Fruit fly (Drosophila melanogaster) whole organism, embryonic: ENCODE results near the gene Ir93a.

ENCODE experiments used
- Bdp1 ChIP-seq: fragments of 200-800 bp; sonication (Bioruptor generic); optimal IDR thresholded peaks from 3 replicates; lab custom pipeline; 2016; ENCODE audit warnings: missing biosample characterization, missing genetic modification characterization
- CG10565 ChIP-seq: fragments of 200-800 bp; sonication (Bioruptor generic); optimal IDR thresholded peaks from 3 replicates; lab custom pipeline; 2016; ENCODE audit warnings: missing biosample characterization, mild to moderate bottlenecking, missing genetic modification characterization
- CG11085 ChIP-seq: fragments of 200-800 bp; sonication (Bioruptor generic); IDR thresholded peaks from 2 replicates; pipeline ENCODE4 v1.3.6; 2022; ENCODE audit warnings: missing biosample characterization, missing genetic modification characterization
- CG1233 ChIP-seq: fragments of 200-800 bp; sonication (Bioruptor generic); optimal IDR thresholded peaks from 4 replicates; lab custom pipeline; 2018; ENCODE audit warnings: missing biosample characterization, mild to moderate bottlenecking, missing genetic modification characterization
- CG12659 ChIP-seq: fragments of 200-800 bp; sonication (Bioruptor generic); optimal IDR thresholded peaks from 3 replicates; lab custom pipeline; 2017; ENCODE audit warnings: mild to moderate bottlenecking, missing biosample characterization, missing genetic modification reagents, missing genetic modification characterization
- CG14860 ChIP-seq: fragments of 200-800 bp; sonication (Bioruptor generic); IDR thresholded peaks from 3 replicates; pipeline ENCODE4 v1.3.6; 2022; ENCODE audit warnings: missing biosample characterization, missing genetic modification characterization; ENCODE audit not compliant: partially characterized antibody
- CG15601 ChIP-seq: fragments of 200-800 bp; sonication (Bioruptor generic); optimal IDR thresholded peaks from 3 replicates; lab custom pipeline; 2019; ENCODE audit warnings: missing biosample characterization, mild to moderate bottlenecking, missing genetic modification characterization, moderate library complexity
- CG1603 ChIP-seq: fragments of 200-800 bp; sonication (Bioruptor generic); optimal IDR thresholded peaks from 2 replicates; lab custom pipeline; 2019; ENCODE audit warnings: missing biosample characterization, mild to moderate bottlenecking, missing genetic modification characterization, moderate library complexity
- CG17912 ChIP-seq: fragments of 200-800 bp; sonication (Bioruptor generic); optimal IDR thresholded peaks from 2 replicates; lab custom pipeline; 2018; ENCODE audit warnings: missing biosample characterization, mild to moderate bottlenecking, missing genetic modification characterization
- CG18599 ChIP-seq: fragments of 200-800 bp; sonication (Bioruptor generic); optimal IDR thresholded peaks from 3 replicates; lab custom pipeline; 2017; ENCODE audit warnings: missing biosample characterization, missing genetic modification characterization, mild to moderate bottlenecking, moderate library complexity, missing genetic modification reagents
- CG2116 ChIP-seq: fragments of 200-800 bp; sonication (Bioruptor generic); optimal IDR thresholded peaks from 3 replicates; lab custom pipeline; 2018; ENCODE audit warnings: missing biosample characterization, mild to moderate bottlenecking, missing genetic modification characterization
- CG2202 ChIP-seq: fragments of 200-800 bp; sonication (Bioruptor generic); optimal IDR thresholded peaks from 2 replicates; lab custom pipeline; 2018; ENCODE audit warnings: missing biosample characterization, mild to moderate bottlenecking, missing genetic modification characterization
- CG43689 ChIP-seq: fragments of 200-800 bp; sonication (Bioruptor generic); IDR thresholded peaks from 2 replicates; pipeline ENCODE4 v1.3.6; 2022; ENCODE audit warnings: missing biosample characterization, missing genetic modification characterization
- CG4707 ChIP-seq: fragments of 200-800 bp; sonication (Bioruptor generic); optimal IDR thresholded peaks from 2 replicates; lab custom pipeline; 2018; ENCODE audit warnings: missing biosample characterization, mild to moderate bottlenecking, missing genetic modification characterization, moderate library complexity
- CG4854 ChIP-seq: fragments of 200-800 bp; sonication (Bioruptor generic); optimal IDR thresholded peaks from 2 replicates; lab custom pipeline; 2016; ENCODE audit warnings: missing biosample characterization, missing genetic modification characterization, inconsistent platforms
- CG5953 ChIP-seq: fragments of 200-800 bp; sonication (Bioruptor generic); IDR thresholded peaks from 2 replicates; pipeline ENCODE4 v1.3.6; 2022; ENCODE audit warnings: missing biosample characterization, missing genetic modification characterization
- CG6254 ChIP-seq: fragments of 200-800 bp; sonication (Bioruptor generic); optimal IDR thresholded peaks from 3 replicates; lab custom pipeline; 2017; ENCODE audit warnings: mild to moderate bottlenecking, missing biosample characterization, missing genetic modification reagents, missing genetic modification characterization
- CG6689 ChIP-seq: fragments of 200-800 bp; sonication (Bioruptor generic); IDR thresholded peaks from 2 replicates; pipeline ENCODE4 v1.3.6; 2022; ENCODE audit warnings: missing biosample characterization, missing genetic modification characterization
- D19B ChIP-seq: fragments of 200-800 bp; sonication (Bioruptor generic); optimal IDR thresholded peaks from 2 replicates; lab custom pipeline; 2017; ENCODE audit warnings: missing biosample characterization, mild to moderate bottlenecking, missing genetic modification characterization
- Dip2 ChIP-seq: fragments of 200-800 bp; sonication (Bioruptor generic); IDR thresholded peaks from 2 replicates; pipeline ENCODE4 v1.3.6; 2022; ENCODE audit warnings: missing biosample characterization, missing genetic modification characterization
- Fer1 ChIP-seq: fragments of 200-800 bp; sonication (Bioruptor generic); optimal IDR thresholded peaks from 2 replicates; lab custom pipeline; 2017; ENCODE audit warnings: missing biosample characterization, mild to moderate bottlenecking, missing genetic modification characterization
- HLH4C ChIP-seq: fragments of 200-800 bp; sonication (Bioruptor generic); IDR thresholded peaks from 3 replicates; pipeline ENCODE4 v1.3.6; 2022; ENCODE audit warnings: missing biosample characterization, missing genetic modification characterization; ENCODE audit not compliant: partially characterized antibody
- HLHmδ ChIP-seq: fragments of 200-800 bp; sonication (Bioruptor generic); optimal IDR thresholded peaks from 2 replicates; lab custom pipeline; 2018; ENCODE audit warnings: missing biosample characterization, mild to moderate bottlenecking, missing genetic modification characterization, moderate library complexity
- Hsf ChIP-seq: fragments of 200-800 bp; sonication (Bioruptor generic); optimal IDR thresholded peaks from 3 replicates; lab custom pipeline; 2016; ENCODE audit warnings: missing biosample characterization, missing genetic modification characterization
- Med ChIP-seq: fragments of 200-800 bp; sonication (Bioruptor generic); peaks from one replicate; lab custom pipeline; 2016; ENCODE audit warnings: missing biosample characterization, missing genetic modification characterization, mild to moderate bottlenecking, inconsistent platforms, moderate library complexity
- Sox102F ChIP-seq: fragments of 200-800 bp; sonication (Bioruptor generic); optimal IDR thresholded peaks from 2 replicates; lab custom pipeline; 2018; ENCODE audit warnings: missing biosample characterization, mild to moderate bottlenecking, missing genetic modification characterization, moderate library complexity
- YL-1 ChIP-seq: fragments of 200-800 bp; sonication (Bioruptor generic); optimal IDR thresholded peaks from 3 replicates; lab custom pipeline; 2017; ENCODE audit warnings: missing biosample characterization, mild to moderate bottlenecking, missing genetic modification characterization
- abd-A ChIP-seq: fragments of 200-800 bp; sonication (Bioruptor generic); optimal IDR thresholded peaks from 3 replicates; lab custom pipeline; 2019; ENCODE audit warnings: missing biosample characterization, mild to moderate bottlenecking, missing genetic modification characterization, moderate library complexity
- cato ChIP-seq: fragments of 200-800 bp; sonication (Bioruptor generic); optimal IDR thresholded peaks from 2 replicates; lab custom pipeline; 2016; ENCODE audit warnings: missing biosample characterization, missing genetic modification characterization, borderline replicate concordance
- croc ChIP-seq: fragments of 200-800 bp; sonication (Bioruptor generic); conservative IDR thresholded peaks from 3 replicates; pipeline ENCODE4 v1.3.6; 2022; ENCODE audit warnings: missing biosample characterization, missing genetic modification characterization
- dpn ChIP-seq, 2 experiments: fragments of 200-800 bp; sonication (Bioruptor generic); optimal IDR thresholded peaks; 3 replicates each; lab custom pipeline; 2016; ENCODE audit warnings: missing biosample characterization in 2 of 2, missing genetic modification characterization in 2 of 2
- fd3F ChIP-seq: fragments of 200-800 bp; sonication (Bioruptor generic); optimal IDR thresholded peaks from 2 replicates; lab custom pipeline; 2018; ENCODE audit warnings: missing biosample characterization, mild to moderate bottlenecking, missing genetic modification characterization, moderate library complexity
- fd64A ChIP-seq: fragments of 200-800 bp; sonication (Bioruptor generic); optimal IDR thresholded peaks from 3 replicates; lab custom pipeline; 2018; ENCODE audit warnings: missing biosample characterization, mild to moderate bottlenecking, missing genetic modification characterization
- gce ChIP-seq: fragments of 200-800 bp; sonication (Bioruptor generic); IDR thresholded peaks from 3 replicates; pipeline ENCODE4 v1.3.6; 2022; ENCODE audit warnings: missing biosample characterization, missing genetic modification characterization
- gem ChIP-seq: fragments of 200-800 bp; sonication (Bioruptor generic); optimal IDR thresholded peaks from 2 replicates; lab custom pipeline; 2019; ENCODE audit warnings: missing biosample characterization, mild to moderate bottlenecking, missing genetic modification characterization, moderate library complexity
- gsb-n ChIP-seq: fragments of 200-800 bp; sonication (Bioruptor generic); optimal IDR thresholded peaks from 3 replicates; lab custom pipeline; 2018; ENCODE audit warnings: missing biosample characterization, mild to moderate bottlenecking, missing genetic modification characterization
- kah ChIP-seq: fragments of 200-800 bp; sonication (Bioruptor generic); optimal IDR thresholded peaks from 2 replicates; lab custom pipeline; 2018; ENCODE audit warnings: missing biosample characterization, mild to moderate bottlenecking, missing genetic modification characterization
- kni ChIP-seq: fragments of 200-800 bp; sonication (Bioruptor generic); optimal IDR thresholded peaks from 3 replicates; lab custom pipeline; 2017; ENCODE audit warnings: mild to moderate bottlenecking, missing biosample characterization, missing genetic modification reagents, missing genetic modification characterization
- mld ChIP-seq: fragments of 200-800 bp; sonication (Bioruptor generic); IDR thresholded peaks from 3 replicates; pipeline ENCODE4 v1.3.6; 2022; ENCODE audit warnings: missing biosample characterization, missing genetic modification characterization; ENCODE audit not compliant: partially characterized antibody
- onecut ChIP-seq: fragments of 200-800 bp; sonication (Bioruptor generic); IDR thresholded peaks from 2 replicates; pipeline ENCODE4 v1.3.6; 2022; ENCODE audit warnings: missing biosample characterization, missing genetic modification characterization
- p53 ChIP-seq: fragments of 200-800 bp; sonication (Bioruptor generic); optimal IDR thresholded peaks from 2 replicates; lab custom pipeline; 2016; ENCODE audit warnings: missing biosample characterization, missing genetic modification characterization
- pum ChIP-seq: fragments of 200-800 bp; sonication (Bioruptor generic); optimal IDR thresholded peaks from 2 replicates; lab custom pipeline; 2016; ENCODE audit warnings: missing biosample characterization, missing genetic modification characterization
- ranshi ChIP-seq: fragments of 200-800 bp; sonication (Bioruptor generic); IDR thresholded peaks from 2 replicates; pipeline ENCODE4 v1.3.6; 2022; ENCODE audit warnings: missing biosample characterization, missing genetic modification characterization
- rib ChIP-seq: fragments of 200-800 bp; sonication (Bioruptor generic); IDR thresholded peaks from 2 replicates; pipeline ENCODE4 v1.3.6; 2022; ENCODE audit warnings: missing biosample characterization, missing genetic modification characterization
- slbo ChIP-seq: fragments of 200-800 bp; sonication (Bioruptor generic); IDR thresholded peaks from 2 replicates; pipeline ENCODE4 v1.3.6; 2022; ENCODE audit warnings: missing biosample characterization, missing genetic modification characterization
- trh ChIP-seq: fragments of 200-800 bp; sonication (Bioruptor generic); optimal IDR thresholded peaks from 2 replicates; lab custom pipeline; 2016; ENCODE audit warnings: missing biosample characterization, missing genetic modification characterization
- usp ChIP-seq: fragments of >200 bp; optimal IDR thresholded peaks from 2 replicates; lab custom pipeline; 2017; ENCODE audit warnings: missing biosample characterization, missing genetic modification characterization

The Ir93a gene

dm6 chr3R:20823704-20824454 lies 35.9 kb downstream of the Ir93a start, which contains the start of gene CG17272 (continued):
- peak; percentile 63 for TF ChIP-seq CG6254 (GFP tag; lab: Kevin White, UChicago)
- TF ChIP-seq pum (GFP tag; lab: Kevin White, UChicago), result no peak
- TF ChIP-seq mld (GFP tag; lab: Robert Waterston, UW), result no peak
- peak; percentile 37 for TF ChIP-seq CG1603
- no peak for TF ChIP-seq gsb-n (tag; lab: Kevin White, UChicago)
- TF ChIP-seq YL-1 (GFP tag; lab: Kevin White, UChicago), result peak; percentile 39
- no peak for TF ChIP-seq CG1233 (GFP tag; lab: Kevin White, UChicago)
- peak; percentile 97 for TF ChIP-seq kah (GFP tag; lab: Kevin White, UChicago)
- TF ChIP-seq CG12659 (GFP tag; lab: Kevin White, UChicago), result peak; percentile 14
- TF ChIP-seq CG2202 (tag; lab: Kevin White, UChicago), result no peak
- no peak for TF ChIP-seq croc
- no peak for TF ChIP-seq p53 (GFP tag; lab: Kevin White, UChicago)
- TF ChIP-seq CG2116, result peak; percentile 32
- TF ChIP-seq Med, result peak; percentile 74
- peak; percentile 39 for TF ChIP-seq CG15601 (tag; lab: Kevin White, UChicago)

- TF ChIP-seq onecut (peak; percentile 65), ranshi (peak; percentile 86), trh (GFP tag; lab: Kevin White, UChicago) (peak; percentile 85), CG11085 (GFP tag; lab: Robert Waterston, UW) (peak; percentile 88), slbo (GFP tag; lab: Robert Waterston, UW) (peak; percentile 95), CG5953 (GFP tag; lab: Robert Waterston, UW) (peak; percentile 13; the same call in 1 of the 2 replicates), Dip2 (GFP tag; lab: Robert Waterston, UW) (0 out of 2 replicates have a peak, but pooled peaks have one; percentile 54), CG17912 (GFP tag; lab: Kevin White, UChicago) (peak; percentile 55), Hsf (GFP tag; lab: Kevin White, UChicago) (peak; percentile 95), kni (GFP tag; lab: Kevin White, UChicago) (peak; percentile 63), abd-A (peak; percentile 65), CG4854 (GFP tag; lab: Kevin White, UChicago) (peak; percentile 89), Bdp1 (GFP tag; lab: Kevin White, UChicago) (peak; percentile 91), fd3F (GFP tag; lab: Kevin White, UChicago) (peak; percentile 72), gce (peak; percentile 82; the same call in 2 of the 3 replicates), fd64A (GFP tag; lab: Kevin White, UChicago) (peak; percentile 27), HLHmδ (peak; percentile 7), dpn (GFP tag; optimal IDR thresholded peaks at IDR 0.05; lab: Kevin White, UChicago) (peak; percentile 95 to 97), CG4707 (GFP tag; lab: Kevin White, UChicago) (peak; percentile 62), HLH4C (GFP tag; lab: Robert Waterston, UW) (no peak), Sox102F (peak; percentile 89), D19B (GFP tag; lab: Kevin White, UChicago) (peak; percentile 75), CG18599 (GFP tag; lab: Kevin White, UChicago) (peak; percentile 92), CG10565 (GFP tag; lab: Kevin White, UChicago) (peak; percentile 57), rib (GFP tag; lab: Robert Waterston, UW) (peak; percentile 71; the same call in 1 of the 2 replicates), cato (GFP tag; lab: Kevin White, UChicago) (peak; percentile 86), CG6689 (GFP tag; lab: Robert Waterston, UW) (peak; percentile 93), CG14860 (no peak), Fer1 (GFP tag; lab: Kevin White, UChicago) (peak; percentile 90), CG43689 (GFP tag; lab: Robert Waterston, UW) (peak; percentile 75), usp (GFP tag; lab: Kevin White, UChicago) (no peak), gem (peak; percentile 94)
Measured at dm6 chr3R:20821815-20822375, 37.9 kb downstream of the Ir93a start, which contains the start of the genes CG17271 and RpS20. Gene CG17271 (minus strand): TSS chr3R:20821848. Gene RpS20 (plus strand): TSS chr3R:20822181.
